Fruit fly (Drosophila melanogaster) whole organism, embryonic: ENCODE data around the gene CG15446.

Source experiments
- ATbp ChIP-seq: fragments of 200-800 bp; sonication (Bioruptor generic); optimal IDR thresholded peaks from 2 replicates; lab custom pipeline; 2017; ENCODE audit warnings: missing biosample characterization, mild to moderate bottlenecking, missing genetic modification characterization, missing genetic modification reagents
- Antp ChIP-seq: fragments of 200-800 bp; sonication (Bioruptor generic); optimal IDR thresholded peaks from 3 replicates; lab custom pipeline; 2016; ENCODE audit warnings: missing biosample characterization, missing genetic modification characterization
- B-H1 ChIP-seq: fragments of 200-800 bp; sonication (Bioruptor generic); IDR thresholded peaks from 3 replicates; pipeline ENCODE4 v1.3.6; 2022; ENCODE audit warnings: missing biosample characterization, missing genetic modification characterization
- B-H2 ChIP-seq: fragments of 200-800 bp; sonication (Bioruptor generic); optimal IDR thresholded peaks from 2 replicates; lab custom pipeline; 2018; ENCODE audit warnings: missing biosample characterization, mild to moderate bottlenecking, missing genetic modification characterization
- CG10462 ChIP-seq: fragments of 200-800 bp; sonication (Bioruptor generic); optimal IDR thresholded peaks from 2 replicates; lab custom pipeline; 2016; ENCODE audit warnings: missing biosample characterization, missing genetic modification characterization
- CG11247 ChIP-seq: fragments of 200-800 bp; sonication (Bioruptor generic); IDR thresholded peaks from 2 replicates; pipeline ENCODE4 v1.3.6; 2022; ENCODE audit warnings: missing biosample characterization, missing genetic modification characterization
- CG12071 ChIP-seq: fragments of 200-800 bp; sonication (Bioruptor generic); optimal IDR thresholded peaks from 3 replicates; lab custom pipeline; 2018; ENCODE audit warnings: missing biosample characterization, mild to moderate bottlenecking, missing genetic modification characterization
- CG14965 ChIP-seq: fragments of 200-800 bp; sonication (Bioruptor generic); optimal IDR thresholded peaks from 2 replicates; lab custom pipeline; 2016; ENCODE audit warnings: missing biosample characterization, missing genetic modification characterization, borderline replicate concordance
- CG15696 ChIP-seq: fragments of 200-800 bp; sonication (Bioruptor generic); optimal IDR thresholded peaks from 2 replicates; lab custom pipeline; 2019; ENCODE audit warnings: missing biosample characterization, mild to moderate bottlenecking, missing genetic modification characterization, moderate library complexity
- CG17186 ChIP-seq: fragments of 200-800 bp; sonication (Bioruptor generic); optimal IDR thresholded peaks from 3 replicates; lab custom pipeline; 2017; ENCODE audit warnings: missing biosample characterization, missing genetic modification reagents, missing genetic modification characterization
- CG17328 ChIP-seq: fragments of 200-800 bp; sonication (Bioruptor generic); IDR thresholded peaks from 2 replicates; pipeline ENCODE4 v1.3.6; 2022; ENCODE audit warnings: missing biosample characterization, missing genetic modification characterization
- CG17612 ChIP-seq: fragments of 200-800 bp; sonication (Bioruptor generic); IDR thresholded peaks from 2 replicates; pipeline ENCODE4 v1.3.6; 2022; ENCODE audit warnings: missing biosample characterization, missing genetic modification characterization
- CG18011 ChIP-seq: fragments of 200-800 bp; sonication (Bioruptor generic); optimal IDR thresholded peaks from 2 replicates; lab custom pipeline; 2017; ENCODE audit warnings: missing biosample characterization, missing genetic modification characterization, mild to moderate bottlenecking, moderate library complexity, missing genotype
- CG18599 ChIP-seq: fragments of 200-800 bp; sonication (Bioruptor generic); optimal IDR thresholded peaks from 3 replicates; lab custom pipeline; 2017; ENCODE audit warnings: missing biosample characterization, missing genetic modification characterization, mild to moderate bottlenecking, moderate library complexity, missing genetic modification reagents
- CG2116 ChIP-seq: fragments of 200-800 bp; sonication (Bioruptor generic); optimal IDR thresholded peaks from 3 replicates; lab custom pipeline; 2018; ENCODE audit warnings: missing biosample characterization, mild to moderate bottlenecking, missing genetic modification characterization
- CG2202 ChIP-seq: fragments of 200-800 bp; sonication (Bioruptor generic); optimal IDR thresholded peaks from 2 replicates; lab custom pipeline; 2018; ENCODE audit warnings: missing biosample characterization, mild to moderate bottlenecking, missing genetic modification characterization
- CG3407 ChIP-seq: fragments of 200-800 bp; sonication (Bioruptor generic); optimal IDR thresholded peaks from 2 replicates; lab custom pipeline; 2018; ENCODE audit warnings: missing biosample characterization, mild to moderate bottlenecking, missing genetic modification characterization
- CG4328 ChIP-seq: fragments of 200-800 bp; sonication (Bioruptor generic); optimal IDR thresholded peaks from 3 replicates; lab custom pipeline; 2017; ENCODE audit warnings: missing biosample characterization, missing genetic modification reagents, missing genetic modification characterization
- CG7357 ChIP-seq: fragments of 200-800 bp; sonication (Bioruptor generic); IDR thresholded peaks from 3 replicates; pipeline ENCODE4 v1.3.6; 2022; ENCODE audit warnings: missing biosample characterization, missing genetic modification characterization
- CG7745 ChIP-seq: fragments of 200-800 bp; sonication (Bioruptor generic); optimal IDR thresholded peaks from 2 replicates; lab custom pipeline; 2018; ENCODE audit warnings: missing biosample characterization, mild to moderate bottlenecking, missing genetic modification characterization, moderate library complexity
- CG8281 ChIP-seq: fragments of 200-800 bp; sonication (Bioruptor generic); optimal IDR thresholded peaks from 2 replicates; lab custom pipeline; 2018; ENCODE audit warnings: missing biosample characterization, mild to moderate bottlenecking, missing genetic modification characterization, moderate library complexity
- CG8765 ChIP-seq: fragments of 200-800 bp; sonication (Bioruptor generic); IDR thresholded peaks from 2 replicates; pipeline ENCODE4 v1.3.6; 2022; ENCODE audit warnings: missing biosample characterization, missing genetic modification characterization
- CG9215 ChIP-seq: fragments of 200-800 bp; sonication (Bioruptor generic); IDR thresholded peaks from 2 replicates; pipeline ENCODE4 v1.3.6; 2022; ENCODE audit warnings: missing biosample characterization, missing genetic modification characterization
- CG9876 ChIP-seq: fragments of 200-800 bp; sonication (Bioruptor generic); optimal IDR thresholded peaks from 2 replicates; lab custom pipeline; 2016; ENCODE audit warnings: missing biosample characterization, missing genetic modification characterization
- D ChIP-seq, 2 experiments: fragments of 200-800 bp in 1 of 2; fragments of >200 bp in 1 of 2; sonication (Bioruptor generic) in 1 of 2; optimal IDR thresholded peaks; 2 replicates in 1 of 2; 3 replicates in 1 of 2; lab custom pipeline; 2017; ENCODE audit warnings: mild to moderate bottlenecking in 1 of 2, missing biosample characterization in 1 of 2, missing genetic modification characterization in 1 of 2, missing genetic modification reagents in 1 of 2
- Dip3 ChIP-seq: fragments of 200-800 bp; sonication (Bioruptor generic); optimal IDR thresholded peaks from 3 replicates; lab custom pipeline; 2016; ENCODE audit warnings: missing biosample characterization, missing genetic modification characterization
- Doc3 ChIP-seq: fragments of 200-800 bp; sonication (Bioruptor generic); IDR thresholded peaks from 3 replicates; pipeline ENCODE4 v1.3.6; 2022; ENCODE audit warnings: missing biosample characterization, missing genetic modification characterization; ENCODE audit not compliant: partially characterized antibody
- Elba2 ChIP-seq: fragments of 200-800 bp; sonication (Bioruptor generic); optimal IDR thresholded peaks from 3 replicates; lab custom pipeline; 2016; ENCODE audit warnings: missing biosample characterization, missing genetic modification characterization
- HLH3B ChIP-seq: fragments of 200-800 bp; sonication (Bioruptor generic); IDR thresholded peaks from 2 replicates; pipeline ENCODE4 v1.3.6; 2022; ENCODE audit warnings: missing biosample characterization, missing genetic modification characterization
- HmgD ChIP-seq: fragments of 200-800 bp; sonication (Bioruptor generic); optimal IDR thresholded peaks from 3 replicates; lab custom pipeline; 2016; ENCODE audit warnings: missing biosample characterization, missing genetic modification characterization
- Hr51 ChIP-seq, 2 experiments: fragments of 200-800 bp; sonication (Bioruptor generic); optimal IDR thresholded peaks; 2 replicates in 1 of 2; 3 replicates in 1 of 2; lab custom pipeline; 2016 to 2018; ENCODE audit warnings: missing biosample characterization in 2 of 2, missing genetic modification characterization in 2 of 2, mild to moderate bottlenecking in 1 of 2, moderate library complexity in 1 of 2
- NFAT ChIP-seq: fragments of 200-800 bp; sonication (Bioruptor generic); IDR thresholded peaks from 2 replicates; pipeline ENCODE4 v1.3.6; 2022; ENCODE audit warnings: missing biosample characterization, missing genetic modification characterization
- Oli ChIP-seq: fragments of 200-800 bp; sonication (Bioruptor generic); optimal IDR thresholded peaks from 2 replicates; lab custom pipeline; 2018; ENCODE audit warnings: missing biosample characterization, mild to moderate bottlenecking, missing genetic modification characterization, moderate library complexity
- Opbp ChIP-seq: fragments of 200-800 bp; sonication (Bioruptor generic); IDR thresholded peaks from 3 replicates; pipeline ENCODE4 v1.3.6; 2022; ENCODE audit warnings: missing biosample characterization, missing genetic modification characterization; ENCODE audit not compliant: partially characterized antibody
- Sin3A ChIP-seq: fragments of >200 bp; optimal IDR thresholded peaks from 2 replicates; lab custom pipeline; 2018
- Sox100B ChIP-seq: fragments of 200-800 bp; sonication (Bioruptor generic); optimal IDR thresholded peaks from 3 replicates; lab custom pipeline; 2018; ENCODE audit warnings: missing biosample characterization, mild to moderate bottlenecking, missing genetic modification characterization
- Sry-δ ChIP-seq: fragments of 200-800 bp; sonication (Bioruptor generic); optimal IDR thresholded peaks from 2 replicates; lab custom pipeline; 2016; ENCODE audit warnings: missing biosample characterization, missing genetic modification characterization
- ara ChIP-seq: fragments of 200-800 bp; sonication (Bioruptor generic); IDR thresholded peaks from 2 replicates; pipeline ENCODE4 v1.3.6; 2022; ENCODE audit warnings: missing biosample characterization, missing genetic modification characterization
- dan ChIP-seq: fragments of 200-800 bp; sonication (Bioruptor generic); IDR thresholded peaks from 2 replicates; pipeline ENCODE4 v1.3.6; 2022; ENCODE audit warnings: missing biosample characterization, missing genetic modification characterization
- gcm ChIP-seq: fragments of 200-800 bp; sonication (Bioruptor generic); optimal IDR thresholded peaks from 2 replicates; lab custom pipeline; 2019; ENCODE audit warnings: missing biosample characterization, mild to moderate bottlenecking, missing genetic modification characterization, moderate library complexity
- klu ChIP-seq: fragments of 200-800 bp; sonication (Bioruptor generic); IDR thresholded peaks from 2 replicates; pipeline ENCODE4 v1.3.6; 2022; ENCODE audit warnings: missing biosample characterization, missing genetic modification characterization
- luna ChIP-seq: fragments of 200-800 bp; sonication (Bioruptor generic); optimal IDR thresholded peaks from 2 replicates; lab custom pipeline; 2016; ENCODE audit warnings: missing biosample characterization, missing genetic modification characterization
- mam ChIP-seq: fragments of 200-800 bp; sonication (Bioruptor generic); optimal IDR thresholded peaks from 3 replicates; lab custom pipeline; 2016; ENCODE audit warnings: missing biosample characterization, missing genetic modification characterization
- p53 ChIP-seq: fragments of 200-800 bp; sonication (Bioruptor generic); optimal IDR thresholded peaks from 2 replicates; lab custom pipeline; 2016; ENCODE audit warnings: missing biosample characterization, missing genetic modification characterization
- pb ChIP-seq: fragments of 200-800 bp; sonication (Bioruptor generic); optimal IDR thresholded peaks from 3 replicates; lab custom pipeline; 2016; ENCODE audit warnings: missing biosample characterization, missing genetic modification characterization
- phol ChIP-seq: fragments of 200-800 bp; sonication (Bioruptor generic); optimal IDR thresholded peaks from 3 replicates; lab custom pipeline; 2018; ENCODE audit warnings: missing biosample characterization, mild to moderate bottlenecking, missing genetic modification characterization, moderate library complexity
- prd ChIP-seq, 3 experiments: fragments of >200 bp in 2 of 3; fragments of 200-800 bp in 1 of 3; sonication (Bioruptor generic) in 1 of 3; optimal IDR thresholded peaks in 2 of 3; IDR thresholded peaks in 1 of 3; 2 replicates in 2 of 3; 3 replicates in 1 of 3; pipeline versions ENCODE4 v1.3.6 to Lab custom; 2017 to 2022; ENCODE audit warnings: missing biosample characterization in 1 of 3, missing genetic modification characterization in 1 of 3
- pros ChIP-seq: fragments of 200-800 bp; sonication (Bioruptor generic); optimal IDR thresholded peaks from 3 replicates; lab custom pipeline; 2019; ENCODE audit warnings: missing biosample characterization, mild to moderate bottlenecking, missing genetic modification characterization, moderate library complexity
- vnd ChIP-seq: fragments of 200-800 bp; sonication (Bioruptor generic); IDR thresholded peaks from 3 replicates; pipeline ENCODE4 v1.3.6; 2022; ENCODE audit warnings: missing biosample characterization, missing genetic modification characterization; ENCODE audit not compliant: partially characterized antibody
- yki ChIP-seq: fragments of >200 bp; optimal IDR thresholded peaks from 3 replicates; lab custom pipeline; 2018

Gene CG15446

dm6 chrX:21124176-21124575 is 22.2 kb upstream of the CG15446 start (continued):
- TF ChIP-seq yki (lab: Kevin White, UChicago) (no peak), ara (GFP tag; lab: Robert Waterston, UW) (peak; percentile 68), CG7357 (peak; percentile 57; the same call in 1 of the 3 replicates), CG9876 (GFP tag; lab: Kevin White, UChicago) (no peak), Oli (tag; lab: Kevin White, UChicago) (peak; percentile 80), CG18599 (peak; percentile 61), CG10462 (GFP tag; lab: Kevin White, UChicago) (peak; percentile 58), B-H2 (GFP tag; lab: Kevin White, UChicago) (no peak), CG4328 (GFP tag; lab: Kevin White, UChicago) (peak; percentile 1), CG14965 (GFP tag; lab: Kevin White, UChicago) (no peak), Elba2 (GFP tag; lab: Kevin White, UChicago) (no peak), gcm (GFP tag; lab: Kevin White, UChicago) (no peak), Opbp (no peak), pros (GFP tag; lab: Kevin White, UChicago) (no peak), vnd (GFP tag; lab: Robert Waterston, UW) (no peak), Sox100B (GFP tag; lab: Kevin White, UChicago) (peak; percentile 69), CG2202 (tag; lab: Kevin White, UChicago) (peak; percentile 48), NFAT (no peak; the same call in 1 of the 2 replicates), CG17186 (GFP tag; lab: Kevin White, UChicago) (no peak), CG17612 (peak; percentile 51; the same call in 1 of the 2 replicates), dan (GFP tag; lab: Robert Waterston, UW) (no peak), CG2116 (peak; percentile 30), mam (peak; percentile 40), CG17328 (GFP tag; lab: Robert Waterston, UW) (peak; percentile 71), ATbp (GFP tag; lab: Kevin White, UChicago) (peak; percentile 59), Sry-δ (GFP tag; lab: Kevin White, UChicago) (no peak), Hr51 (GFP tag; optimal IDR thresholded peaks at IDR 0.05; lab: Kevin White, UChicago) (peak; percentile 55 to 82), prd (optimal IDR thresholded peaks at IDR 0.05; lab: Kevin White, UChicago) (no peak), prd (GFP tag; IDR thresholded peaks at IDR 0.05; lab: Robert Waterston, UW) (peak; percentile 82), D (optimal IDR thresholded peaks at IDR 0.05; lab: Kevin White, UChicago) (no peak), D (GFP tag; optimal IDR thresholded peaks at IDR 0.05; lab: Kevin White, UChicago) (peak; percentile 58), klu (GFP tag; lab: Robert Waterston, UW) (peak; percentile 39; the same call in 1 of the 2 replicates), HmgD (GFP tag; lab: Kevin White, UChicago) (no peak), luna (GFP tag; lab: Kevin White, UChicago) (peak; percentile 7), Sin3A (lab: Kevin White, UChicago) (no peak), CG8765 (no peak), CG15696 (tag; lab: Kevin White, UChicago) (peak; percentile 44), phol (tag; lab: Kevin White, UChicago) (peak; percentile 78), B-H1 (GFP tag; lab: Robert Waterston, UW) (peak; percentile 36; the same call in 1 of the 3 replicates), CG8281 (tag; lab: Kevin White, UChicago) (peak; percentile 35), CG11247 (GFP tag; lab: Robert Waterston, UW) (no peak; the same call in 1 of the 2 replicates), pb (GFP tag; lab: Kevin White, UChicago) (no peak), CG9215 (GFP tag; lab: Robert Waterston, UW) (peak; percentile 37; the same call in 1 of the 2 replicates), HLH3B (GFP tag; lab: Robert Waterston, UW) (no peak; the same call in 1 of the 2 replicates), p53 (GFP tag; lab: Kevin White, UChicago) (no peak), CG7745 (tag; lab: Kevin White, UChicago) (no peak), CG12071 (GFP tag; lab: Kevin White, UChicago) (peak; percentile 30), Dip3 (GFP tag; lab: Kevin White, UChicago) (peak; percentile 2), Antp (peak; percentile 32), CG18011 (peak; percentile 49), Doc3 (GFP tag; lab: Robert Waterston, UW) (no peak), CG3407 (GFP tag; lab: Kevin White, UChicago) (peak; percentile 41)
